Worm (Caenorhabditis elegans) whole organism, L4 larva: Measurements from ENCODE around the gene msp-152.

Experiments used
- T20F7.1 ChIP-seq: fragments of 200-800 bp; sonication (Bioruptor generic); optimal IDR thresholded peaks from 2 replicates; lab custom pipeline; 2018; ENCODE audit warnings: mild to moderate bottlenecking, missing genetic modification characterization, missing compliant biosample characterization
- T26A8.4 ChIP-seq: fragments of 200-800 bp; sonication (Bioruptor generic); IDR thresholded peaks from 2 replicates; pipeline ENCODE4 v1.3.6; 2022; ENCODE audit warnings: missing genetic modification characterization, missing compliant biosample characterization
- Y5F2A.4 ChIP-seq: fragments of 200-800 bp; sonication (Bioruptor generic); optimal IDR thresholded peaks from 2 replicates; lab custom pipeline; 2018; ENCODE audit warnings: mild to moderate bottlenecking, missing genetic modification characterization, missing compliant biosample characterization
- ama-1 ChIP-seq: fragments of 150-350 bp; optimal IDR thresholded peaks from 2 replicates; lab custom pipeline; 2014; ENCODE audit warnings: inconsistent platforms, mixed read lengths
- ceh-20 ChIP-seq: fragments of 200-800 bp; sonication (Bioruptor generic); IDR thresholded peaks from 2 replicates; pipeline ENCODE4 v1.3.6; 2022; ENCODE audit warnings: missing genetic modification reagents, missing genetic modification characterization, missing compliant biosample characterization
- ces-1 ChIP-seq: fragments of 150-350 bp; sonication (generic microtip); optimal IDR thresholded peaks from 4 replicates; lab custom pipeline; 2014; ENCODE audit warnings: missing biosample characterization, missing genetic modification reagents, missing genetic modification characterization
- ctbp-1 ChIP-seq: fragments of 200-800 bp; sonication (Bioruptor generic); IDR thresholded peaks from 2 replicates; pipeline ENCODE4 v1.3.6; 2022; ENCODE audit warnings: missing genetic modification reagents, missing genetic modification characterization, missing compliant biosample characterization
- daf-16 ChIP-seq, 3 experiments: sonication (generic microtip); optimal IDR thresholded peaks; 2 replicates each; lab custom pipeline; 2016 to 2017; ENCODE audit warnings: missing genetic modification characterization in 3 of 3, missing genetic modification reagents in 3 of 3, mild to moderate bottlenecking in 2 of 3, missing compliant biosample characterization in 2 of 3, missing biosample characterization in 1 of 3, moderate library complexity in 1 of 3
- daf-19 ChIP-seq: fragments of 200-800 bp; sonication (Bioruptor generic); conservative IDR thresholded peaks from 2 replicates; pipeline ENCODE4 v1.3.6; 2022; ENCODE audit warnings: missing genetic modification characterization, missing compliant biosample characterization
- dmd-8 ChIP-seq: fragments of 200-800 bp; sonication (Bioruptor generic); IDR thresholded peaks from 2 replicates; pipeline ENCODE4 v1.3.6; 2022; ENCODE audit warnings: missing genetic modification characterization, missing compliant biosample characterization
- dpl-1 ChIP-seq: fragments of 150-350 bp; optimal IDR thresholded peaks from 2 replicates; lab custom pipeline; 2014; ENCODE audit warnings: missing biosample characterization, missing genetic modification reagents, missing genetic modification characterization
- dve-1 ChIP-seq: sonication (generic microtip); optimal IDR thresholded peaks from 2 replicates; lab custom pipeline; 2017; ENCODE audit warnings: antibody characterized with exemption, mild to moderate bottlenecking, missing genetic modification characterization, missing compliant biosample characterization; ENCODE audit not compliant: insufficient read depth
- egl-43 ChIP-seq: fragments of 200-800 bp; sonication (Bioruptor generic); IDR thresholded peaks from 2 replicates; pipeline ENCODE4 v1.3.6; 2022; ENCODE audit warnings: missing genetic modification reagents, missing genetic modification characterization, missing compliant biosample characterization
- fos-1 ChIP-seq: fragments of 150-350 bp; optimal IDR thresholded peaks from 2 replicates; lab custom pipeline; 2014; ENCODE audit warnings: missing biosample characterization, missing genetic modification characterization
- hif-1 ChIP-seq, 2 experiments: sonication (generic microtip); optimal IDR thresholded peaks; 2 replicates each; lab custom pipeline; 2016 to 2017; ENCODE audit warnings: missing compliant biosample characterization in 2 of 2, missing genetic modification characterization in 2 of 2, missing genetic modification reagents in 2 of 2, missing genotype in 2 of 2, mild to moderate bottlenecking in 1 of 2
- hlh-11 ChIP-seq: fragments of 200-800 bp; sonication (Bioruptor generic); optimal IDR thresholded peaks from 2 replicates; lab custom pipeline; 2018; ENCODE audit warnings: mild to moderate bottlenecking, missing genetic modification characterization, missing compliant biosample characterization
- hlh-30 ChIP-seq: sonication (generic microtip); optimal IDR thresholded peaks from 2 replicates; lab custom pipeline; 2017; ENCODE audit warnings: antibody characterized with exemption, mild to moderate bottlenecking, missing genetic modification characterization, missing compliant biosample characterization; ENCODE audit not compliant: insufficient read depth
- hmg-1.1 ChIP-seq: fragments of 200-800 bp; sonication (Bioruptor generic); IDR thresholded peaks from 2 replicates; pipeline ENCODE4 v1.3.6; 2022; ENCODE audit warnings: missing genetic modification reagents, missing genetic modification characterization, missing compliant biosample characterization
- lin-13 ChIP-seq: fragments of 150-350 bp; optimal IDR thresholded peaks from 2 replicates; lab custom pipeline; 2014; ENCODE audit warnings: missing biosample characterization, missing genetic modification reagents, missing genetic modification characterization
- lin-38 ChIP-seq: fragments of 200-800 bp; sonication (Bioruptor generic); IDR thresholded peaks from 2 replicates; pipeline ENCODE4 v1.3.6; 2022; ENCODE audit warnings: missing genetic modification reagents, missing genetic modification characterization, missing compliant biosample characterization
- lsy-2 ChIP-seq, 2 experiments: fragments of 150-350 bp in 1 of 2; sonication (generic microtip) in 1 of 2; optimal IDR thresholded peaks; 2 replicates each; lab custom pipeline; 2014 to 2017; ENCODE audit warnings: missing biosample characterization in 2 of 2, missing genetic modification characterization in 2 of 2
- madf-9 ChIP-seq: fragments of 200-800 bp; sonication (Bioruptor generic); conservative IDR thresholded peaks from 2 replicates; pipeline ENCODE4 v1.3.6; 2022; ENCODE audit warnings: missing genetic modification reagents, missing genetic modification characterization, missing compliant biosample characterization
- mdt-29 ChIP-seq: fragments of 200-800 bp; sonication (Bioruptor generic); IDR thresholded peaks from 2 replicates; pipeline ENCODE4 v1.3.6; 2022; ENCODE audit warnings: missing genetic modification reagents, missing genetic modification characterization, missing compliant biosample characterization
- mep-1 ChIP-seq: fragments of 150-350 bp; sonication (generic microtip); optimal IDR thresholded peaks from 3 replicates; lab custom pipeline; 2014; ENCODE audit warnings: missing biosample characterization, missing genetic modification characterization
- mxl-2 ChIP-seq: fragments of 200-800 bp; sonication (Bioruptor generic); conservative IDR thresholded peaks from 2 replicates; pipeline ENCODE4 v1.3.6; 2022; ENCODE audit warnings: missing genetic modification reagents, missing genetic modification characterization, missing compliant biosample characterization
- nhr-102 ChIP-seq: sonication (generic microtip); optimal IDR thresholded peaks from 2 replicates; lab custom pipeline; 2016; ENCODE audit warnings: mild to moderate bottlenecking, missing genetic modification characterization, moderate library complexity, missing compliant biosample characterization
- nhr-11 ChIP-seq: fragments of 150-350 bp; optimal IDR thresholded peaks from 2 replicates; lab custom pipeline; 2014; ENCODE audit warnings: missing biosample characterization, missing genetic modification characterization
- nhr-25 ChIP-seq: sonication (generic microtip); optimal IDR thresholded peaks from 2 replicates; lab custom pipeline; 2017; ENCODE audit warnings: missing genetic modification characterization, mild to moderate bottlenecking, missing compliant biosample characterization, antibody characterized with exemption, moderate library complexity, borderline replicate concordance; ENCODE audit not compliant: insufficient read depth
- nhr-28 ChIP-seq: fragments of 150-350 bp; optimal IDR thresholded peaks from 2 replicates; lab custom pipeline; 2014; ENCODE audit warnings: missing biosample characterization, missing genetic modification characterization
- nhr-42 ChIP-seq: fragments of 200-800 bp; sonication (Bioruptor generic); IDR thresholded peaks from 2 replicates; pipeline ENCODE4 v1.3.6; 2022; ENCODE audit warnings: missing genetic modification characterization, missing compliant biosample characterization
- pha-4 ChIP-seq, 2 experiments: fragments of 150-350 bp in 1 of 2; fragments of 200-800 bp in 1 of 2; sonication (Bioruptor generic) in 1 of 2; IDR thresholded peaks in 1 of 2; optimal IDR thresholded peaks in 1 of 2; 2 replicates each; pipeline versions ENCODE4 v1.3.6 to Lab custom; 2014 to 2022; ENCODE audit warnings: missing genetic modification characterization in 2 of 2, missing genetic modification reagents in 2 of 2, missing biosample characterization in 1 of 2, missing compliant biosample characterization in 1 of 2
- php-3 ChIP-seq: fragments of 200-800 bp; sonication (Bioruptor generic); IDR thresholded peaks from 2 replicates; pipeline ENCODE4 v1.3.6; 2022; ENCODE audit warnings: missing genetic modification reagents, missing genetic modification characterization, missing compliant biosample characterization
- pqm-1 ChIP-seq: sonication (generic microtip); optimal IDR thresholded peaks from 2 replicates; lab custom pipeline; 2017; ENCODE audit warnings: missing biosample characterization, missing genetic modification characterization
- sdz-12 ChIP-seq: fragments of 200-800 bp; sonication (Bioruptor generic); optimal IDR thresholded peaks from 2 replicates; lab custom pipeline; 2018; ENCODE audit warnings: mild to moderate bottlenecking, missing genetic modification characterization, missing compliant biosample characterization
- skn-1 ChIP-seq: fragments of 150-350 bp; optimal IDR thresholded peaks from 2 replicates; lab custom pipeline; 2014; ENCODE audit warnings: missing biosample characterization, missing genetic modification characterization
- tra-1 ChIP-seq: fragments of 200-800 bp; sonication (Bioruptor generic); IDR thresholded peaks from 2 replicates; pipeline ENCODE4 v1.3.6; 2022; ENCODE audit warnings: missing genetic modification reagents, missing genetic modification characterization, missing compliant biosample characterization
- unc-62 ChIP-seq, 3 experiments: fragments of 150-350 bp in 1 of 3; sonication (generic microtip); optimal IDR thresholded peaks in 2 of 3; peaks in 1 of 3; 1 replicate in 1 of 3; 2 replicates in 2 of 3; lab custom pipeline; 2014 to 2017; ENCODE audit warnings: missing biosample characterization in 3 of 3, missing genetic modification characterization in 3 of 3, missing genetic modification reagents in 3 of 3, missing genotype in 1 of 3
- zfp-3 ChIP-seq: fragments of 200-800 bp; sonication (Bioruptor generic); conservative IDR thresholded peaks from 2 replicates; pipeline ENCODE4 v1.3.6; 2022; ENCODE audit warnings: missing genetic modification reagents, missing genetic modification characterization, missing compliant biosample characterization
- ztf-11 ChIP-seq: fragments of 150-350 bp; optimal IDR thresholded peaks from 2 replicates; lab custom pipeline; 2014; ENCODE audit warnings: missing biosample characterization, missing genetic modification characterization

Gene msp-152

ce11 chrII:4888527-4889487 is 44.0 kb upstream of the msp-152 start, which contains the start of gene pgm-1:
Gene pgm-1 (plus strand): TSS chrII:4889437.
- TF ChIP-seq nhr-28 (tag; lab: Kevin White, UChicago) (peak; percentile 97), lsy-2 (tag; optimal IDR thresholded peaks at IDR 0.05; lab: Kevin White, UChicago) (peak in 1 of 2 experiments; percentile 44), pha-4 (GFP tag; IDR thresholded peaks at IDR 0.05; lab: Robert Waterston, UW) (0 out of 2 replicates have a peak, but pooled peaks have one; percentile 11), pha-4 (tag; optimal IDR thresholded peaks at IDR 0.05; lab: Kevin White, UChicago) (no peak), pqm-1 (tag; lab: Kevin White, UChicago) (no peak), hif-1 (tag; optimal IDR thresholded peaks at IDR 0.05; lab: Kevin White, UChicago) (peak in 1 of 2 experiments; percentile 72), hlh-11 (tag; lab: Kevin White, UChicago) (peak; percentile 72), daf-16 (GFP tag; optimal IDR thresholded peaks at IDR 0.05; lab: Kevin White, UChicago) (peak in 1 of 2 experiments; percentile 64), daf-16 (tag; optimal IDR thresholded peaks at IDR 0.05; lab: Kevin White, UChicago) (peak; percentile 43), tra-1 (GFP tag; lab: Robert Waterston, UW) (0 out of 2 replicates have a peak, but pooled peaks have one; percentile 29), dve-1 (tag; lab: Kevin White, UChicago) (peak; percentile 4), nhr-25 (tag; lab: Kevin White, UChicago) (no peak), sdz-12 (GFP tag; lab: Kevin White, UChicago) (no peak), ceh-20 (GFP tag; lab: Robert Waterston, UW) (0 out of 2 replicates have a peak, but pooled peaks have one; percentile 14), dpl-1 (GFP tag; lab: Kevin White, UChicago) (no peak), hmg-1.1 (GFP tag; lab: Robert Waterston, UW) (peak; percentile 57; the same call in 1 of the 2 replicates), nhr-11 (tag; lab: Kevin White, UChicago) (peak; percentile 61), ama-1 (peak; percentile 56), mep-1 (peak; percentile 9)
- TF ChIP-seq, all 104 proteins: peak for 13

ce11 chrII:4891012-4891775 is 41.6 kb upstream of the msp-152 start, which contains the start of gene gst-9:
Gene gst-9 (plus strand): TSS chrII:4891585.
- TF ChIP-seq madf-9 (GFP tag; lab: Robert Waterston, UW) (peak; percentile 23; the same call in 1 of the 2 replicates), Y5F2A.4 (GFP tag; lab: Kevin White, UChicago) (peak; percentile 17), php-3 (0 out of 2 replicates have a peak, but pooled peaks have one; percentile 45), dve-1 (tag; lab: Kevin White, UChicago) (peak; percentile 86), dmd-8 (GFP tag; lab: Robert Waterston, UW) (0 out of 2 replicates have a peak, but pooled peaks have one; percentile 4), hlh-30 (tag; lab: Kevin White, UChicago) (peak; percentile 10), zfp-3 (peak; percentile 92), nhr-102 (tag; lab: Kevin White, UChicago) (peak; percentile 51), daf-16 (GFP tag; optimal IDR thresholded peaks at IDR 0.05; lab: Kevin White, UChicago) (no peak), daf-16 (tag; optimal IDR thresholded peaks at IDR 0.05; lab: Kevin White, UChicago) (peak; percentile 59), unc-62 (GFP tag; optimal IDR thresholded peaks at IDR 0.05 in 1 of 2; lab: Kevin White, UChicago) (peak in 1 of 2 experiments; percentile 84), unc-62 (tag; optimal IDR thresholded peaks at IDR 0.05; lab: Kevin White, UChicago) (no peak), egl-43 (GFP tag; lab: Robert Waterston, UW) (0 out of 2 replicates have a peak, but pooled peaks have one; percentile 59), T26A8.4 (GFP tag; lab: Robert Waterston, UW) (peak; percentile 48; the same call in 1 of the 2 replicates), T20F7.1 (GFP tag; lab: Kevin White, UChicago) (peak; percentile 13), mxl-2 (0 out of 2 replicates have a peak, but pooled peaks have one; percentile 28), ces-1 (no peak), ceh-20 (GFP tag; lab: Robert Waterston, UW) (no peak), lin-13 (peak; percentile 57), lin-38 (GFP tag; lab: Robert Waterston, UW) (peak; percentile 48), mep-1 (peak; percentile 56), nhr-42 (GFP tag; lab: Robert Waterston, UW) (0 out of 2 replicates have a peak, but pooled peaks have one; percentile 64), ztf-11 (tag; lab: Kevin White, UChicago) (no peak), ctbp-1 (0 out of 2 replicates have a peak, but pooled peaks have one; percentile 19), ama-1 (peak; percentile 69), skn-1 (no peak), daf-19 (GFP tag; lab: Robert Waterston, UW) (no peak), tra-1 (GFP tag; lab: Robert Waterston, UW) (no peak), mdt-29 (peak; percentile 39; the same call in 1 of the 2 replicates), fos-1 (tag; lab: Kevin White, UChicago) (no peak), pha-4 (GFP tag; IDR thresholded peaks at IDR 0.05; lab: Robert Waterston, UW) (0 out of 2 replicates have a peak, but pooled peaks have one; percentile 52), pha-4 (tag; optimal IDR thresholded peaks at IDR 0.05; lab: Kevin White, UChicago) (no peak)
